Fruit fly (Drosophila melanogaster): ENCODE measurements around the gene Dhc16F.

Gene Dhc16F

dm6 chrX:18085470-18085797 is 21.2 kb downstream of the Dhc16F start, which contains the start of gene Ada3 (continued):
- TF ChIP-seq fd59A (GFP tag; optimal IDR thresholded peaks at IDR 0.05): peak; percentile 66
- peak; percentile 54 for TF ChIP-seq CG1621 (tag; optimal IDR thresholded peaks at IDR 0.05)
- TF ChIP-seq Hr38 (GFP tag; optimal IDR thresholded peaks at IDR 0.05): no peak
- TF ChIP-seq Hr39 (GFP tag; optimal IDR thresholded peaks at IDR 0.05): peak; percentile 83
- peak; percentile 74 for TF ChIP-seq CG10669 (GFP tag; optimal IDR thresholded peaks at IDR 0.05)
- TF ChIP-seq CG8119 (GFP tag; IDR thresholded peaks at IDR 0.05): peak; percentile 67; the same call in 1 of the 3 replicates
- peak; percentile 80 for TF ChIP-seq Ets21C (GFP tag; optimal IDR thresholded peaks at IDR 0.05)
- no peak for TF ChIP-seq CG6276 (GFP tag; optimal IDR thresholded peaks at IDR 0.05)

DNA sequence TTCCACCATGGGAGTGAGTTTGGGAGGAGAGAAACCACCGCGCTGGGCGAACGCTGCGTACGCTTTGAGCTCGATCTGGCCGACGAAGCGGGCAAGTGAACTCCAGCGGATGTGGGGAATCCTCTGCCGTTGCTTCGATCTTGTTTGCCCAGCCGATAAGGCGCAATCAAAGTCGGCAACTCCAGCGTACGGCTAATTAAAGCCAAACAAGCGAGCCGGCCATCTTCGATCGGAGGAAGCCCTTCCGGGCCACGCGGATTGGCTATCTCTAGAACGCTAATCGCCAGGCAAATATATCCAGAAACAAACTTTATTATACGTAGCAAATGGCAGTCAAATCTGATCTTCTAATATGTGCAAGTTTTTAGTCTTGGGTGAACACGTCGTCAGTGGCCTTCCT is 24.1 kb downstream of the Dhc16F start, which contains the start of gene CG7536:
Gene CG7536 (minus strand): TSS at position 101 of the 400 bp plus-strand sequence.
- TF ChIP-seq CG10669 (GFP tag; optimal IDR thresholded peaks at IDR 0.05) (no peak), CG34406 (GFP tag; optimal IDR thresholded peaks at IDR 0.05) (no peak), acj6 (GFP tag; optimal IDR thresholded peaks at IDR 0.05) (no peak), Met (GFP tag; optimal IDR thresholded peaks at IDR 0.05) (no peak), Blimp-1 (GFP tag; optimal IDR thresholded peaks at IDR 0.05) (no peak), spab (GFP tag; optimal IDR thresholded peaks at IDR 0.05) (no peak), CG3032 (tag; optimal IDR thresholded peaks at IDR 0.05) (no peak), CG16779 (tag; optimal IDR thresholded peaks at IDR 0.05) (no peak), CG8119 (GFP tag; IDR thresholded peaks at IDR 0.05) (no peak), ss (GFP tag; optimal IDR thresholded peaks at IDR 0.05) (no peak), pdm3 (GFP tag; optimal IDR thresholded peaks at IDR 0.05) (no peak), CG10631 (GFP tag; optimal IDR thresholded peaks at IDR 0.05) (no peak), dsx (GFP tag; optimal IDR thresholded peaks at IDR 0.05; ENCODE audit: poor library complexity, severe bottlenecking) (no peak), Eip93F (GFP tag; optimal IDR thresholded peaks at IDR 0.05) (no peak), dac (GFP tag; optimal IDR thresholded peaks at IDR 0.05) (no peak), CG6276 (GFP tag; optimal IDR thresholded peaks at IDR 0.05) (no peak), Hr38 (GFP tag; optimal IDR thresholded peaks at IDR 0.05) (no peak)

DNA sequence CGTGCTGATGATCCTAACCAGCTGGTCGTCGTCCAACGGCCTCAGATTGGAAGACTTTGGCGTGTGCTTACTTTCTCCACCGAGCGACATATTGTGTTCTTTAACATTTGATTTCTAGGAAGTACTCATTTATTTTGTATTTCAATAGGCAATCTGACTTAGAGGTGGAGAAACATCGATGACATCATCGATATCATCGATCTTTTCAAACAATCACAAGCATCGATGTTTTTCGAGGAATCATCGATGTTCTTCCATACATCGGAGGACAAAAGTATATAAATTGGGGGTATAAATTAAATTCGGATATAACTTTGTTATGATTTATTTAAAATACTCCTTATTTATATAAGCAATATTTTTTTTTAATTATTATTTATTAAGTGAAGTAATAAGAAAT is 26.1 kb downstream of the Dhc16F start, which contains the start of gene Swt1:
Gene Swt1 (minus strand): TSS at position 177 of the 400 bp plus-strand sequence.
- TF ChIP-seq ss (GFP tag; optimal IDR thresholded peaks at IDR 0.05) (no peak), achi (GFP tag; optimal IDR thresholded peaks at IDR 0.05) (no peak), Smox (GFP tag; optimal IDR thresholded peaks at IDR 0.05) (no peak), pdm3 (GFP tag; optimal IDR thresholded peaks at IDR 0.05) (no peak), Eip93F (GFP tag; optimal IDR thresholded peaks at IDR 0.05) (no peak), lz (GFP tag; optimal IDR thresholded peaks at IDR 0.05) (no peak), CG6792 (GFP tag; optimal IDR thresholded peaks at IDR 0.05) (no peak), Ets96B (tag; optimal IDR thresholded peaks at IDR 0.05) (no peak), cyc (GFP tag; optimal IDR thresholded peaks at IDR 0.05) (no peak), Sox14 (GFP tag; optimal IDR thresholded peaks at IDR 0.05) (no peak), Hr38 (GFP tag; optimal IDR thresholded peaks at IDR 0.05) (no peak), CG3032 (tag; optimal IDR thresholded peaks at IDR 0.05) (no peak), salr (GFP tag; optimal IDR thresholded peaks at IDR 0.05) (no peak), fd59A (GFP tag; optimal IDR thresholded peaks at IDR 0.05) (no peak), CG11902 (GFP tag; optimal IDR thresholded peaks at IDR 0.05) (no peak), CG8319 (GFP tag; optimal IDR thresholded peaks at IDR 0.05) (no peak), OdsH (GFP tag; optimal IDR thresholded peaks at IDR 0.05) (no peak), CG10631 (GFP tag; optimal IDR thresholded peaks at IDR 0.05) (no peak)

dm6 chrX:18091159-18091676 is 26.9 kb downstream of the Dhc16F start, which contains the start of gene scu:
Gene scu (plus strand): TSS chrX:18091259.
- peak; percentile 35 for TF ChIP-seq Sox102F (GFP tag; optimal IDR thresholded peaks at IDR 0.05)
- TF ChIP-seq CG11294 (GFP tag; IDR thresholded peaks at IDR 0.05): no peak
- TF ChIP-seq Ets96B (tag; optimal IDR thresholded peaks at IDR 0.05): peak; percentile 57
- TF ChIP-seq Hr39 (GFP tag; optimal IDR thresholded peaks at IDR 0.05): no peak
- peak; percentile 36 for TF ChIP-seq CG7368 (GFP tag; optimal IDR thresholded peaks at IDR 0.05)
- TF ChIP-seq Blimp-1 (GFP tag; optimal IDR thresholded peaks at IDR 0.05): peak; percentile 49
- peak; percentile 88 for TF ChIP-seq svp (GFP tag)
- TF ChIP-seq ss (GFP tag; optimal IDR thresholded peaks at IDR 0.05): peak; percentile 95 to 97
- TF ChIP-seq CG11902 (GFP tag; optimal IDR thresholded peaks at IDR 0.05): no peak
- TF ChIP-seq CG8632 (GFP tag; optimal IDR thresholded peaks at IDR 0.05): no peak
- peak; percentile 60 for TF ChIP-seq CG3919 (GFP tag; optimal IDR thresholded peaks at IDR 0.05)
- TF ChIP-seq CG15336 (GFP tag; IDR thresholded peaks at IDR 0.05): peak; percentile 59
- no peak for TF ChIP-seq lz (GFP tag; optimal IDR thresholded peaks at IDR 0.05)
- peak; percentile 73 for TF ChIP-seq spab (GFP tag; optimal IDR thresholded peaks at IDR 0.05)
- TF ChIP-seq CG6276 (GFP tag; optimal IDR thresholded peaks at IDR 0.05): peak; percentile 94
- TF ChIP-seq esn (GFP tag; optimal IDR thresholded peaks at IDR 0.05): no peak
- peak; percentile 73 for TF ChIP-seq net (GFP tag; optimal IDR thresholded peaks at IDR 0.05)
- peak; percentile 78 for TF ChIP-seq CG8119 (GFP tag; IDR thresholded peaks at IDR 0.05)
- peak; percentile 43 for TF ChIP-seq CG11762 (GFP tag; optimal IDR thresholded peaks at IDR 0.05; ENCODE audit: insufficient read depth)
- TF ChIP-seq Gug (GFP tag; IDR thresholded peaks at IDR 0.05): peak; percentile 43; the same call in 1 of the 2 replicates
- TF ChIP-seq Met (GFP tag; optimal IDR thresholded peaks at IDR 0.05): peak; percentile 7
- TF ChIP-seq vri (GFP tag; optimal IDR thresholded peaks at IDR 0.05): peak; percentile 73
